Worm (Caenorhabditis elegans) whole organism, L3 larva: ENCODE measurements around the gene clc-28.

Source experiments
- R02D3.7 ChIP-seq: fragments of 150-350 bp; optimal IDR thresholded peaks from 2 replicates; lab custom pipeline; 2014; ENCODE audit warnings: missing biosample characterization, missing genetic modification characterization
- ZK546.5 ChIP-seq: sonication (generic microtip); optimal IDR thresholded peaks from 2 replicates; lab custom pipeline; 2017; ENCODE audit warnings: missing biosample characterization, missing genetic modification characterization
- aly-2 ChIP-seq: fragments of 150-350 bp; optimal IDR thresholded peaks from 2 replicates; lab custom pipeline; 2014; ENCODE audit warnings: missing biosample characterization, missing genetic modification characterization
- ama-1 ChIP-seq: fragments of 150-350 bp; optimal IDR thresholded peaks from 2 replicates; lab custom pipeline; 2018
- ceh-16 ChIP-seq: sonication (generic microtip); optimal IDR thresholded peaks from 2 replicates; lab custom pipeline; 2017; ENCODE audit warnings: missing biosample characterization, missing genetic modification characterization
- ceh-28 ChIP-seq: fragments of 150-350 bp; optimal IDR thresholded peaks from 2 replicates; lab custom pipeline; 2014; ENCODE audit warnings: missing biosample characterization, missing genetic modification reagents, missing genetic modification characterization
- ceh-9 ChIP-seq: sonication (generic microtip); optimal IDR thresholded peaks from 2 replicates; lab custom pipeline; 2018; ENCODE audit warnings: missing biosample characterization, missing genetic modification characterization
- daf-12 ChIP-seq: fragments of 150-350 bp; optimal IDR thresholded peaks from 2 replicates; lab custom pipeline; 2014; ENCODE audit warnings: missing biosample characterization, missing genetic modification reagents, missing genetic modification characterization
- egl-27 ChIP-seq: sonication (generic microtip); optimal IDR thresholded peaks from 4 replicates; lab custom pipeline; 2017; ENCODE audit warnings: missing biosample characterization, missing genetic modification reagents, missing genetic modification characterization
- egl-5 ChIP-seq: fragments of 150-350 bp; optimal IDR thresholded peaks from 2 replicates; lab custom pipeline; 2017; ENCODE audit warnings: missing biosample characterization, missing genetic modification reagents, missing genetic modification characterization, inconsistent platforms
- elt-1 ChIP-seq: fragments of 150-350 bp; optimal IDR thresholded peaks from 2 replicates; lab custom pipeline; 2014; ENCODE audit warnings: missing biosample characterization, missing genetic modification characterization
- elt-2 ChIP-seq: sonication (generic microtip); optimal IDR thresholded peaks from 2 replicates; lab custom pipeline; 2016; ENCODE audit warnings: missing genetic modification reagents, mild to moderate bottlenecking, missing genetic modification characterization, missing compliant biosample characterization
- eor-1 ChIP-seq, 2 experiments: fragments of 150-350 bp; optimal IDR thresholded peaks; 2 replicates each; lab custom pipeline; 2014 to 2018; ENCODE audit warnings: missing biosample characterization in 2 of 2, missing genetic modification characterization in 2 of 2
- fkh-10 ChIP-seq: sonication (generic microtip); optimal IDR thresholded peaks from 2 replicates; lab custom pipeline; 2017; ENCODE audit warnings: missing biosample characterization, missing genetic modification reagents, missing genetic modification characterization
- fos-1 ChIP-seq: fragments of 150-350 bp; optimal IDR thresholded peaks from 2 replicates; lab custom pipeline; 2014; ENCODE audit warnings: missing biosample characterization, missing genetic modification characterization
- jun-1 ChIP-seq: fragments of 150-350 bp; optimal IDR thresholded peaks from 2 replicates; lab custom pipeline; 2014; ENCODE audit warnings: missing biosample characterization, missing genetic modification reagents, missing genetic modification characterization
- lin-15B ChIP-seq: fragments of 150-350 bp; optimal IDR thresholded peaks from 2 replicates; lab custom pipeline; 2014; ENCODE audit warnings: missing biosample characterization, missing genetic modification characterization
- lin-39 ChIP-seq: fragments of 150-350 bp; optimal IDR thresholded peaks from 2 replicates; lab custom pipeline; 2018; ENCODE audit warnings: missing biosample characterization, missing genetic modification reagents, missing genetic modification characterization
- lsy-12 ChIP-seq: sonication (generic microtip); optimal IDR thresholded peaks from 2 replicates; lab custom pipeline; 2016; ENCODE audit warnings: mild to moderate bottlenecking, missing genetic modification characterization, missing compliant biosample characterization
- mdl-1 ChIP-seq: fragments of 150-350 bp; optimal IDR thresholded peaks from 2 replicates; lab custom pipeline; 2014; ENCODE audit warnings: missing biosample characterization, missing genetic modification characterization
- mml-1 ChIP-seq: fragments of 150-350 bp; sonication (generic microtip); optimal IDR thresholded peaks from 3 replicates; lab custom pipeline; 2014; ENCODE audit warnings: missing biosample characterization, missing genetic modification characterization
- nfya-1 ChIP-seq: sonication (generic microtip); optimal IDR thresholded peaks from 2 replicates; lab custom pipeline; 2017; ENCODE audit warnings: missing genetic modification characterization, mild to moderate bottlenecking, missing compliant biosample characterization, antibody characterized with exemption, moderate library complexity; ENCODE audit not compliant: insufficient read depth
- nhr-11 ChIP-seq: fragments of 150-350 bp; optimal IDR thresholded peaks from 2 replicates; lab custom pipeline; 2014; ENCODE audit warnings: missing biosample characterization, missing genetic modification characterization
- nhr-12 ChIP-seq: fragments of 150-350 bp; optimal IDR thresholded peaks from 2 replicates; lab custom pipeline; 2014; ENCODE audit warnings: missing biosample characterization, missing genetic modification characterization
- nhr-23 ChIP-seq: fragments of 150-350 bp; optimal IDR thresholded peaks from 2 replicates; lab custom pipeline; 2014; ENCODE audit warnings: missing biosample characterization, missing genetic modification reagents, missing genetic modification characterization
- nhr-237 ChIP-seq: fragments of 150-350 bp; optimal IDR thresholded peaks from 2 replicates; lab custom pipeline; 2014; ENCODE audit warnings: missing biosample characterization, missing genetic modification characterization
- nhr-25 ChIP-seq: sonication (generic microtip); optimal IDR thresholded peaks from 2 replicates; lab custom pipeline; 2017; ENCODE audit warnings: missing biosample characterization, missing genetic modification characterization
- nhr-77 ChIP-seq: fragments of 150-350 bp; optimal IDR thresholded peaks from 2 replicates; lab custom pipeline; 2014; ENCODE audit warnings: missing biosample characterization, missing genetic modification characterization
- pha-4 ChIP-seq: fragments of 150-350 bp; optimal IDR thresholded peaks from 2 replicates; lab custom pipeline; 2014; ENCODE audit warnings: missing biosample characterization, missing genetic modification reagents, missing genetic modification characterization
- pqm-1 ChIP-seq: fragments of 150-350 bp; optimal IDR thresholded peaks from 2 replicates; lab custom pipeline; 2017; ENCODE audit warnings: missing biosample characterization, missing genetic modification characterization, inconsistent platforms
- sea-2 ChIP-seq: fragments of 150-350 bp; sonication (generic microtip); optimal IDR thresholded peaks from 4 replicates; lab custom pipeline; 2014; ENCODE audit warnings: missing biosample characterization, missing genetic modification reagents, missing genetic modification characterization
- skn-1 ChIP-seq: fragments of 150-350 bp; optimal IDR thresholded peaks from 2 replicates; lab custom pipeline; 2014; ENCODE audit warnings: missing biosample characterization, missing genetic modification characterization
- snpc-4 ChIP-seq: fragments of 150-350 bp; optimal IDR thresholded peaks from 2 replicates; lab custom pipeline; 2014; ENCODE audit warnings: missing biosample characterization, missing genetic modification characterization
- tbx-2 ChIP-seq: sonication (generic microtip); optimal IDR thresholded peaks from 2 replicates; lab custom pipeline; 2016; ENCODE audit warnings: mild to moderate bottlenecking, missing genetic modification characterization, missing compliant biosample characterization
- unc-62 ChIP-seq: fragments of 150-350 bp; sonication (generic microtip); optimal IDR thresholded peaks from 4 replicates; lab custom pipeline; 2014; ENCODE audit warnings: missing biosample characterization, missing genetic modification reagents, missing genetic modification characterization
- zag-1 ChIP-seq: fragments of 150-350 bp; optimal IDR thresholded peaks from 2 replicates; lab custom pipeline; 2014; ENCODE audit warnings: missing biosample characterization, missing genetic modification characterization
- ztf-11 ChIP-seq: fragments of 150-350 bp; optimal IDR thresholded peaks from 2 replicates; lab custom pipeline; 2014; ENCODE audit warnings: missing biosample characterization, missing genetic modification characterization
- ztf-4 ChIP-seq: fragments of 150-350 bp; optimal IDR thresholded peaks from 2 replicates; lab custom pipeline; 2014; ENCODE audit warnings: missing biosample characterization, missing genetic modification characterization

clc-28 gene

ce11 chrIII:8325574-8326513 lies 13.4 kb downstream of the clc-28 start, which contains the start of gene ZC262.13:
Gene ZC262.13, plus strand, starts transcription at chrIII:8326214.
- TF ChIP-seq nhr-25 (tag; lab: Kevin White, UChicago) (no peak), fkh-10 (GFP tag; lab: Kevin White, UChicago) (no peak), elt-2 (tag; lab: Kevin White, UChicago) (peak; percentile 91), lin-39 (tag; lab: Kevin White, UChicago) (no peak), jun-1 (tag; lab: Kevin White, UChicago) (peak; percentile 38), nhr-11 (tag; lab: Kevin White, UChicago) (no peak), nhr-237 (no peak), lin-15B (tag; lab: Kevin White, UChicago) (no peak), nhr-77 (tag; lab: Kevin White, UChicago) (no peak), ZK546.5 (tag; lab: Kevin White, UChicago) (no peak), aly-2 (tag; lab: Kevin White, UChicago) (no peak), unc-62 (GFP tag; lab: Kevin White, UChicago) (no peak), R02D3.7 (tag; lab: Kevin White, UChicago) (no peak), ceh-9 (tag; lab: Kevin White, UChicago) (no peak), ceh-16 (tag; lab: Kevin White, UChicago) (no peak), ama-1 (lab: Kevin White, UChicago) (no peak), pha-4 (tag; lab: Kevin White, UChicago) (peak; percentile 49), eor-1 (tag; optimal IDR thresholded peaks at IDR 0.05; lab: Kevin White, UChicago) (no peak), nfya-1 (tag; lab: Kevin White, UChicago) (no peak), sea-2 (GFP tag; lab: Kevin White, UChicago) (no peak), nhr-23 (tag; lab: Kevin White, UChicago) (no peak), ztf-11 (no peak), snpc-4 (no peak), pqm-1 (peak; percentile 70), lsy-12 (no peak), ceh-28 (tag; lab: Kevin White, UChicago) (peak; percentile 24), tbx-2 (tag; lab: Kevin White, UChicago) (no peak), ztf-4 (no peak)
- TF ChIP-seq, all 47 proteins: peak for 5

ce11 chrIII:8324412-8324811 lies 14.9 kb downstream of the clc-28 start, which contains the start of gene F10E9.12:
Gene F10E9.12, plus strand, starts transcription at chrIII:8324542.
- TF ChIP-seq lsy-12 (no peak), elt-2 (tag; lab: Kevin White, UChicago) (peak; percentile 74), pha-4 (tag; lab: Kevin White, UChicago) (peak; percentile 5), pqm-1 (peak; percentile 43), nhr-12 (no peak)

DNA sequence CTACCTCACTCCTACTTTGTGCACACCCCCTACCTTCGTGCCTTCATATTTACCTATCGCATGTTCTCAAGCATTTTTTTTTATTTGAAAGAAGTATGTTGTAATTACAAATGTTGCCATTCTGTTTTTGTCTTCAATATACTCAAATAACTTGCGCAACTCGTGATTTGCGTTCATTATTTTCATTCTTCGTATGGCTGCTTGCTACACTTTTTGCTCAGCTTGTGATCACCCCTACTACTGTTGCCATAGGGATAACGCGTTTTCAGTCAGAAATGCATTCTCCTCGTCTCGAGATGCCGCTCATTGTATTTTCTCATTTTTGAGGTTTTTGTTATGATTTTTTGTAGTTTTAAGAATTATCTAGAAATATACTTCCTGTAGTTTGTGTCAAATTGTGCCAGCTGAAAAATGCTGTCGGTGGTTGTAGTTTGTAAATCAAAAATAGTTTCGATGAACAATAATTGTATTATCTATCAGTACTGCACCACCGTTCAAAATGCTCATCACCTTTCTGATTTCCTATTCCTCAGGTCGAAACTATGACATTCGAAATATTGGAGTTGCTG lies 16.5 kb downstream of the clc-28 start, which contains the start of gene F10E9.1:
TSS of gene F10E9.1 (plus strand) at position 519 of the 569 bp plus-strand sequence.
- TF ChIP-seq nhr-11 (tag; lab: Kevin White, UChicago) (peak; percentile 62), mml-1 (tag; lab: Kevin White, UChicago) (no peak)

ce11 chrIII:8321225-8321624 lies 18.0 kb downstream of the clc-28 start:
- TF ChIP-seq skn-1 (no peak), nfya-1 (tag; lab: Kevin White, UChicago) (peak; percentile 3), ztf-4 (no peak), nhr-23 (tag; lab: Kevin White, UChicago) (no peak)
- TF ChIP-seq, all 47 proteins: peak for 1

DNA sequence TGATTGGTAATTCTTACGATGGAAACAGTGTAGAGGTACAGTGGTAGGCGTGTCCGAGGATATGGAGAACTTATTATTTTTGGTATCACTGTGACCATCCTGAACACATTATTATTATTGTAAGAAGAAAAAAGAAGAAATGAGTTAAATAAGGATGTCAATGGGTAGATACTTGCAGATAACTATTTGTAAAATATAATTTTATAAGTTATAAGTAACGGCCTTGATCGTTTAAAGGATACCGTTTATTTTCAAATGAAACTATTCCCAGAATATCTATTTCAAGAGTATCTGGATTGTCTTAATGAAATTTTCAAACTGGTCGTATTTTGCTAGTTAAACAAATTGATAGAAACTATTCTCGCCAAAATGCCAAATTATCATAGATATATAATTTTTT lies 19.1 kb downstream of the clc-28 start, which contains the start of gene F10E9.10:
TSS of gene F10E9.10 (minus strand) at position 101 of the 400 bp plus-strand sequence.
- TF ChIP-seq lin-39 (tag; lab: Kevin White, UChicago) = no peak
- no peak for TF ChIP-seq zag-1
- TF ChIP-seq eor-1 (tag; optimal IDR thresholded peaks at IDR 0.05; lab: Kevin White, UChicago) = no peak
- TF ChIP-seq elt-1 = no peak
- no peak for TF ChIP-seq ceh-16 (tag; lab: Kevin White, UChicago)
- no peak for TF ChIP-seq pqm-1
- no peak for TF ChIP-seq egl-27 (tag; lab: Kevin White, UChicago)
- TF ChIP-seq lin-15B (tag; lab: Kevin White, UChicago) = no peak
- no peak for TF ChIP-seq elt-2 (tag; lab: Kevin White, UChicago)
- TF ChIP-seq nhr-23 (tag; lab: Kevin White, UChicago) = no peak
- no peak for TF ChIP-seq egl-5 (tag; lab: Kevin White, UChicago)
- TF ChIP-seq fos-1 (tag; lab: Kevin White, UChicago) = no peak
- TF ChIP-seq ztf-4 = no peak
- no peak for TF ChIP-seq jun-1 (tag; lab: Kevin White, UChicago)
- TF ChIP-seq daf-12 (tag; lab: Kevin White, UChicago) = no peak
- TF ChIP-seq mdl-1 (tag; lab: Kevin White, UChicago) = no peak
- no peak for TF ChIP-seq lsy-12
- no peak for TF ChIP-seq snpc-4
- TF ChIP-seq ama-1 (lab: Kevin White, UChicago) = no peak
